Fruit fly (Drosophila melanogaster) Kc167 (cell line): ENCODE results near the gene Cyp311a1.

Experiments
- Sin3A ChIP-seq: fragments of >200 bp; optimal IDR thresholded peaks from 2 replicates; lab custom pipeline; 2018; ENCODE audit warnings: missing external identifiers
- h ChIP-seq: fragments of >200 bp; optimal IDR thresholded peaks from 3 replicates; lab custom pipeline; 2018; ENCODE audit warnings: missing external identifiers
- insv ChIP-seq: fragments of >200 bp; optimal IDR thresholded peaks from 3 replicates; lab custom pipeline; 2018; ENCODE audit warnings: missing external identifiers
- psq ChIP-seq: fragments of >200 bp; optimal IDR thresholded peaks from 2 replicates; lab custom pipeline; 2017; ENCODE audit warnings: missing external identifiers
- ttk ChIP-seq: sonication (Bioruptor generic); optimal IDR thresholded peaks from 2 replicates; lab custom pipeline; 2017; ENCODE audit warnings: missing external identifiers

DNA sequence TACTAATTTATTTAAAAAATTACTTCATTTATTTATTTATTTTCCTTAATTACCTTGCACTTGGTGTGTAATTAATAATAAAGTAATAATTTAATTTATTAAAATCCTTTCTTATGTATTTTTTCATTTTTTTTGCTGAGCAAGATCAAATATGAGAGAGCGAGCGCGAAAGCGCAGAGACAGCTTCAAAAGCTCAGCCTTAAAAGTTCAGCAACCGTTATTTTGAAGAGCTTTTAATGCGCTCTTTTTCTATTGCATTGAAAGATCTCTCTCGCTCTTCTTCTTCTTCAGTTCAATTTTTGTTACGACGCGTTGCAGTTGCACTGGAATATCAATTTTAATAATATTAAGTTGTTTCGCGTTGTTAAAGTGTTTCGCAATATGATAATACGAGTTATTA is 12.1 kb upstream of the Cyp311a1 start, which contains the start of gene Ten-a:
- TF ChIP-seq Sin3A (lab: Kevin White, UChicago), result no peak
- TF ChIP-seq ttk (lab: Kevin White, UChicago), result no peak
- TF ChIP-seq psq, result no peak
- TF ChIP-seq h (lab: Kevin White, UChicago), result no peak
- TF ChIP-seq insv (lab: Kevin White, UChicago), result no peak
